Worm (Caenorhabditis elegans): Measurements from ENCODE around the gene T11F9.1.

ce11 chrV:11472209-11472608 lies 12.9 kb downstream of the T11F9.1 start, which contains the start of the genes nas-20 and nas-21:
- no peak for TF ChIP-seq ceh-58 (GFP tag; IDR thresholded peaks at IDR 0.05)
- TF ChIP-seq let-607 (tag; optimal IDR thresholded peaks at IDR 0.05) = no peak
- no peak for TF ChIP-seq ztf-6 (GFP tag; IDR thresholded peaks at IDR 0.05)

Measured in whole organism, young adult.